Worm (Caenorhabditis elegans): ENCODE measurements around the gene R12C12.10.

DNA sequence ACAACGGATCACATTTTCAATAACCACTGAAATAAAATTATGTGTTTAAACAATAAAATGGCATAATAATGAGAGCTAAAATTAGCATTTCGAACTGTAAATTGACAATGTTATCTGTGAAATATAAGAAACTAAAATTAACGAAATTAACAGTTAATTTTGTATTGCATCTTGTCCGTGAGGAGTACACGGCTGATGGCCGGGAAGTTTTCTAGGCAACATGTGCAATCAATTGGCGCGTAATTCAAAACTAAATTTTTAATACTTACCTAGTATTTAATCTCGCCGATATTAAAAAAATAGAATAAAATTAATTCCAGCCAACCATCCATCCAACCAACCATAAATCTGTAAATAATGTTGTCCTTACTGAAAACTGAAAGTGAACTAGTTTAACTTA is 18.4 kb upstream of the R12C12.10 start:
- no peak for TF ChIP-seq dpff-1 (tag; optimal IDR thresholded peaks at IDR 0.05)
- no peak for TF ChIP-seq snpc-4 (GFP tag; optimal IDR thresholded peaks at IDR 0.05)
- TF ChIP-seq snpc-4 (tag; optimal IDR thresholded peaks at IDR 0.05): peak in 2 of 4 experiments; percentile 33 to 60
- TF ChIP-seq pha-4 (tag; optimal IDR thresholded peaks at IDR 0.05): no peak
- no peak for TF ChIP-seq F10E7.11 (tag; optimal IDR thresholded peaks at IDR 0.05)
- TF ChIP-seq Y67H2A.10 (GFP tag; conservative IDR thresholded peaks at IDR 0.05): no peak
- TF ChIP-seq athp-1 (tag; optimal IDR thresholded peaks at IDR 0.05): peak; percentile 4
- no peak for TF ChIP-seq tbx-9 (tag; optimal IDR thresholded peaks at IDR 0.05; ENCODE audit: borderline replicate concordance)
- TF ChIP-seq attf-3 (GFP tag; conservative IDR thresholded peaks at IDR 0.05): 0 out of 2 replicates have a peak, but pooled peaks have one; percentile 25
- no peak for TF ChIP-seq B0035.1 (tag; optimal IDR thresholded peaks at IDR 0.05)
